Worm (Caenorhabditis elegans) whole organism, mixed stage, embryonic: Measurements from ENCODE around the gene T28F3.11.

Experiments used
- bed-3 ChIP-seq: fragments of 200-800 bp; sonication (Bioruptor generic); optimal IDR thresholded peaks from 3 replicates; lab custom pipeline; 2018; ENCODE audit warnings: mild to moderate bottlenecking, missing genetic modification characterization, moderate library complexity, missing compliant biosample characterization
- blmp-1 ChIP-seq: fragments of 150-350 bp; optimal IDR thresholded peaks from 2 replicates; lab custom pipeline; 2014; ENCODE audit warnings: missing biosample characterization, missing genetic modification characterization
- elt-1 ChIP-seq: sonication (generic microtip); optimal IDR thresholded peaks from 2 replicates; lab custom pipeline; 2017; ENCODE audit warnings: missing genetic modification characterization, mild to moderate bottlenecking, missing compliant biosample characterization, antibody characterized with exemption, moderate library complexity, borderline replicate concordance; ENCODE audit not compliant: insufficient read depth
- elt-3 ChIP-seq: fragments of 150-350 bp; optimal IDR thresholded peaks from 2 replicates; lab custom pipeline; 2014; ENCODE audit warnings: missing biosample characterization, missing genetic modification characterization
- flh-1 ChIP-seq: fragments of 200-800 bp; sonication (Bioruptor generic); optimal IDR thresholded peaks from 2 replicates; lab custom pipeline; 2018; ENCODE audit warnings: mild to moderate bottlenecking, missing genetic modification characterization, moderate library complexity, missing compliant biosample characterization
- lsy-2 ChIP-seq: fragments of 150-350 bp; optimal IDR thresholded peaks from 2 replicates; lab custom pipeline; 2014; ENCODE audit warnings: missing biosample characterization, missing genetic modification characterization
- mls-2 ChIP-seq: sonication (generic microtip); optimal IDR thresholded peaks from 2 replicates; lab custom pipeline; 2016; ENCODE audit warnings: mild to moderate bottlenecking, missing genetic modification characterization, moderate library complexity, missing compliant biosample characterization
- nhr-2 ChIP-seq: fragments of 150-350 bp; optimal IDR thresholded peaks from 2 replicates; lab custom pipeline; 2014; ENCODE audit warnings: missing biosample characterization, missing genetic modification characterization
- nhr-76 ChIP-seq: sonication (generic microtip); optimal IDR thresholded peaks from 2 replicates; lab custom pipeline; 2017; ENCODE audit warnings: missing biosample characterization, missing genetic modification characterization
- pha-4 ChIP-seq: fragments of 150-350 bp; optimal IDR thresholded peaks from 2 replicates; lab custom pipeline; 2018; ENCODE audit warnings: missing biosample characterization, missing genetic modification reagents, missing genetic modification characterization
- snpc-4 ChIP-seq: fragments of 150-350 bp; optimal IDR thresholded peaks from 2 replicates; lab custom pipeline; 2014; ENCODE audit warnings: missing biosample characterization, missing genetic modification characterization
- unc-62 ChIP-seq: fragments of 150-350 bp; optimal IDR thresholded peaks from 2 replicates; lab custom pipeline; 2014; ENCODE audit warnings: missing biosample characterization, missing genetic modification reagents, missing genetic modification characterization
- ztf-11 ChIP-seq: fragments of 150-350 bp; optimal IDR thresholded peaks from 2 replicates; lab custom pipeline; 2014; ENCODE audit warnings: missing biosample characterization, missing genetic modification characterization

DNA sequence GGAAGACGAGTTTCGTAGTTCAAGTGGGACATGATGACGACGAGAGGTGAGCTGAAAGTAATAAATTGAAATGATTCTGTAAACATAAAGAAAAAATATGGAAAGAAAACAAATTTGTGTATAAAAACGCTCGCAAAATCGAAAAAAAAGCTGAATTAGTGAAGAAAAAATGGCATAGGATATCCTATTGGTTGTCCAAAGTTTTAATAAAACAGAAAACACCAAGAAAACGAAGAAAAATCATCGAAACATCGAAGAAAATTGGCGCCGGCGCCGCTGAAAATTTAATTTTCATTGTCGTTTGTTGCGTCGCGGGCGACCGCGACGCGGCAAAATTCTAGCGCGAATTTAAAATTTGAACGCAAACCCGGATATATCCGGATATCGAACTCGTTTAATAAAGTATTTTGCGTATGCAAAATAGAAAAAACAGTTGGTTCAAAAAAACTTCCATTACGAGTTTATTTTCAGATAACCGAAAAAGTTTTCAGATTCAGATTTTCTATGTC lies 17.8 kb downstream of the T28F3.11 start, which contains the start of gene gln-5:
- TF ChIP-seq pha-4 (tag; lab: Kevin White, UChicago) (no peak), snpc-4 (no peak), elt-1 (tag; lab: Kevin White, UChicago) (no peak), nhr-76 (tag; lab: Kevin White, UChicago) (no peak), mls-2 (tag; lab: Kevin White, UChicago) (no peak), flh-1 (GFP tag; lab: Kevin White, UChicago) (no peak), blmp-1 (tag; lab: Kevin White, UChicago) (no peak), lsy-2 (no peak), unc-62 (GFP tag; lab: Kevin White, UChicago) (no peak), nhr-2 (tag; lab: Kevin White, UChicago) (no peak), bed-3 (GFP tag; lab: Kevin White, UChicago) (no peak), ztf-11 (no peak), elt-3 (no peak)
